2 fruit fly cellular contexts compared by ENCODE assay signal in the genomic region with DNA sequence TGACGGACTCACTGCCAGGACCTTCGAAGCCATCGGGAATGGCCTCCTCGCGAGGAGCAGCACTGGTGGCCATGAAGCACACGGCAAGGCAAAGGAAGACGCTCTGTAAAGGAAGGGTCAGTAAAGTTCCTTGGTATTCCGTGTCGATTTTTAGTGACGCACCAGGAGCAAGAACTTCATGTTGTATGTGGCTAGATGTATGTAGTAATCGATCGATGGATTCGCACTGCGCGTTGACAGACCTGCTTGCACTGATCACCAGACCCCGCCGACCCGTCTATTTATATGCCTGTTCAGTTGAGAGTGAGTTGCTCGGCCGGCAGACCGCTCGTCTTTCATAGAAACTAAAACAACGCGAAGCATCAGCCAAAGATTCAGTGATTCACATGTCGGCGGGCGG.
TF ChIP-seq lines count a peak whose summit lies in the region.

CG15213 (minus strand) TSS at position 255 of the 400 bp plus-strand sequence.

- no peak for TF ChIP-seq CTCF in whole organism, embryonic (GFP tag; optimal IDR thresholded peaks at IDR 0.05; lab: Kevin White, UChicago)

TF ChIP-seq in whole organism, embryonic, 481 proteins besides CTCF, POLR2A, EP300 and RAD21:
- no peak for TF ChIP-seq TFAM (GFP tag; optimal IDR thresholded peaks at IDR 0.05; lab: Kevin White, UChicago)
- no peak for TF ChIP-seq Bdp1 (GFP tag; optimal IDR thresholded peaks at IDR 0.05; lab: Kevin White, UChicago)
- no peak for TF ChIP-seq crp (GFP tag; optimal IDR thresholded peaks at IDR 0.05; lab: Kevin White, UChicago)
- no peak for TF ChIP-seq mirr (GFP tag; optimal IDR thresholded peaks at IDR 0.05; lab: Kevin White, UChicago)
- TF ChIP-seq tup (GFP tag; optimal IDR thresholded peaks at IDR 0.05; lab: Kevin White, UChicago): no peak
- no peak for TF ChIP-seq CG11723 (GFP tag; optimal IDR thresholded peaks at IDR 0.05; lab: Kevin White, UChicago)
- no peak for TF ChIP-seq ro (GFP tag; IDR thresholded peaks at IDR 0.05; lab: Robert Waterston, UW)
- 0 out of 2 replicates have a peak, but pooled peaks have one; percentile 9 for TF ChIP-seq CG6272 (GFP tag; IDR thresholded peaks at IDR 0.05; lab: Robert Waterston, UW)
- peak; percentile 27 for TF ChIP-seq Med (GFP tag; lab: Kevin White, UChicago)
- TF ChIP-seq CG6765 (GFP tag; optimal IDR thresholded peaks at IDR 0.05; lab: Kevin White, UChicago): no peak
- no peak for TF ChIP-seq Ptx1 (GFP tag; IDR thresholded peaks at IDR 0.05; lab: Robert Waterston, UW)
- no peak for TF ChIP-seq CG10147 (GFP tag; optimal IDR thresholded peaks at IDR 0.05; lab: Kevin White, UChicago)
- TF ChIP-seq Dip3 (GFP tag; optimal IDR thresholded peaks at IDR 0.05; lab: Kevin White, UChicago): no peak
- TF ChIP-seq CG18599 (GFP tag; optimal IDR thresholded peaks at IDR 0.05; lab: Kevin White, UChicago): no peak
- no peak for TF ChIP-seq pzg (GFP tag; optimal IDR thresholded peaks at IDR 0.05; lab: Kevin White, UChicago)
- TF ChIP-seq gce (GFP tag; IDR thresholded peaks at IDR 0.05; lab: Robert Waterston, UW): 0 out of 3 replicates have a peak, but pooled peaks have one; percentile 20
- no peak for TF ChIP-seq Meics (GFP tag; optimal IDR thresholded peaks at IDR 0.05; lab: Kevin White, UChicago)
- no peak for TF ChIP-seq Sry-β (GFP tag; optimal IDR thresholded peaks at IDR 0.05; lab: Kevin White, UChicago)
- no peak for TF ChIP-seq CG4730 (GFP tag; IDR thresholded peaks at IDR 0.05; lab: Robert Waterston, UW)
- no peak for TF ChIP-seq unc-4 (GFP tag; IDR thresholded peaks at IDR 0.05; lab: Robert Waterston, UW; ENCODE audit: partially characterized antibody)
- TF ChIP-seq CG17328 (GFP tag; IDR thresholded peaks at IDR 0.05; lab: Robert Waterston, UW): 0 out of 2 replicates have a peak, but pooled peaks have one; percentile 4
- TF ChIP-seq CG4328 (GFP tag; optimal IDR thresholded peaks at IDR 0.05; lab: Kevin White, UChicago): no peak
- TF ChIP-seq mld (GFP tag; IDR thresholded peaks at IDR 0.05; lab: Robert Waterston, UW; ENCODE audit: partially characterized antibody): no peak
- peak; percentile 91 for TF ChIP-seq Ets65A (GFP tag; lab: Kevin White, UChicago)
- TF ChIP-seq HLH4C (GFP tag; IDR thresholded peaks at IDR 0.05; lab: Robert Waterston, UW; ENCODE audit: partially characterized antibody): no peak
- no peak for TF ChIP-seq chn (GFP tag; optimal IDR thresholded peaks at IDR 0.05; lab: Kevin White, UChicago)
- TF ChIP-seq CG4707 (GFP tag; optimal IDR thresholded peaks at IDR 0.05; lab: Kevin White, UChicago): no peak
- TF ChIP-seq CG30020 (tag; optimal IDR thresholded peaks at IDR 0.05; lab: Kevin White, UChicago): no peak

TF ChIP-seq in whole organism, prepupa, 60 proteins besides CTCF, POLR2A, EP300 and RAD21:
- TF ChIP-seq CG6163 (GFP tag; IDR thresholded peaks at IDR 0.05; lab: Robert Waterston, UW): 0 out of 3 replicates have a peak, but pooled peaks have one; percentile 16
- peak; percentile 2 for TF ChIP-seq Eip78C (GFP tag; lab: Kevin White, UChicago)
- peak; percentile 13 to 47 for TF ChIP-seq ss (GFP tag; optimal IDR thresholded peaks at IDR 0.05; lab: Kevin White, UChicago)
- TF ChIP-seq eg (GFP tag; IDR thresholded peaks at IDR 0.05; lab: Robert Waterston, UW): no peak
